Fruit fly (Drosophila melanogaster) whole organism, embryonic: ENCODE results near the gene Indy.

Experiments used
- Adf1 ChIP-seq: fragments of 200-800 bp; sonication (Bioruptor generic); IDR thresholded peaks from 2 replicates; pipeline ENCODE4 v1.3.6; 2022; ENCODE audit warnings: missing biosample characterization, missing genetic modification characterization
- CG10959 ChIP-seq: fragments of 200-800 bp; sonication (Bioruptor generic); IDR thresholded peaks from 2 replicates; pipeline ENCODE4 v1.3.6; 2022; ENCODE audit warnings: missing biosample characterization, missing genetic modification characterization
- CG12236 ChIP-seq: fragments of 200-800 bp; sonication (Bioruptor generic); optimal IDR thresholded peaks from 2 replicates; lab custom pipeline; 2016; ENCODE audit warnings: missing biosample characterization, missing genetic modification characterization
- CG15011 ChIP-seq: fragments of 200-800 bp; sonication (Bioruptor generic); optimal IDR thresholded peaks from 3 replicates; lab custom pipeline; 2018; ENCODE audit warnings: missing biosample characterization, mild to moderate bottlenecking, missing genetic modification characterization
- CG33213 ChIP-seq: fragments of 200-800 bp; sonication (Bioruptor generic); optimal IDR thresholded peaks from 3 replicates; lab custom pipeline; 2016; ENCODE audit warnings: missing biosample characterization, missing genetic modification characterization
- CG4282 ChIP-seq: fragments of 200-800 bp; sonication (Bioruptor generic); optimal IDR thresholded peaks from 2 replicates; lab custom pipeline; 2016; ENCODE audit warnings: missing biosample characterization, missing genetic modification characterization
- CG7357 ChIP-seq: fragments of 200-800 bp; sonication (Bioruptor generic); IDR thresholded peaks from 3 replicates; pipeline ENCODE4 v1.3.6; 2022; ENCODE audit warnings: missing biosample characterization, missing genetic modification characterization
- CG7372 ChIP-seq: fragments of 200-800 bp; sonication (Bioruptor generic); IDR thresholded peaks from 2 replicates; pipeline ENCODE4 v1.3.6; 2022; ENCODE audit warnings: missing biosample characterization, missing genetic modification characterization
- CG7963 ChIP-seq: fragments of 200-800 bp; sonication (Bioruptor generic); IDR thresholded peaks from 3 replicates; pipeline ENCODE4 v1.3.6; 2022; ENCODE audit warnings: missing biosample characterization, missing genetic modification characterization; ENCODE audit not compliant: partially characterized antibody
- Hr3 ChIP-seq: fragments of 200-800 bp; sonication (Bioruptor generic); optimal IDR thresholded peaks from 3 replicates; lab custom pipeline; 2016; ENCODE audit warnings: missing biosample characterization, missing genetic modification characterization
- Xbp1 ChIP-seq: fragments of 200-800 bp; sonication (Bioruptor generic); optimal IDR thresholded peaks from 3 replicates; lab custom pipeline; 2016; ENCODE audit warnings: missing biosample characterization, mild to moderate bottlenecking, missing genetic modification characterization
- YL-1 ChIP-seq: fragments of 200-800 bp; sonication (Bioruptor generic); optimal IDR thresholded peaks from 3 replicates; lab custom pipeline; 2017; ENCODE audit warnings: missing biosample characterization, mild to moderate bottlenecking, missing genetic modification characterization
- psq ChIP-seq: fragments of 200-800 bp; sonication (Bioruptor generic); optimal IDR thresholded peaks from 2 replicates; lab custom pipeline; 2017; ENCODE audit warnings: missing biosample characterization, missing genetic modification characterization

dm6 chr3L:18841269-18841668 is 4.8 kb downstream of the Indy start:
- TF ChIP-seq CG7963: no peak
- no peak for TF ChIP-seq CG33213 (GFP tag; lab: Kevin White, UChicago)
- TF ChIP-seq Hr3 (GFP tag; lab: Kevin White, UChicago): no peak
- no peak for TF ChIP-seq CG7372
- no peak for TF ChIP-seq psq (GFP tag; lab: Kevin White, UChicago)
- TF ChIP-seq CG10959 (GFP tag; lab: Robert Waterston, UW): no peak
- TF ChIP-seq YL-1 (GFP tag; lab: Kevin White, UChicago): no peak
- no peak for TF ChIP-seq Adf1 (GFP tag; lab: Robert Waterston, UW)
- TF ChIP-seq CG4282 (GFP tag; lab: Kevin White, UChicago): no peak
- TF ChIP-seq CG15011 (GFP tag; lab: Kevin White, UChicago): no peak
- TF ChIP-seq Xbp1 (GFP tag; lab: Kevin White, UChicago): no peak
- TF ChIP-seq CG7357 (GFP tag; lab: Robert Waterston, UW): no peak
- no peak for TF ChIP-seq CG12236 (GFP tag; lab: Kevin White, UChicago)
